Worm (Caenorhabditis elegans): ENCODE data around the gene daf-19.

Gene daf-19

DNA sequence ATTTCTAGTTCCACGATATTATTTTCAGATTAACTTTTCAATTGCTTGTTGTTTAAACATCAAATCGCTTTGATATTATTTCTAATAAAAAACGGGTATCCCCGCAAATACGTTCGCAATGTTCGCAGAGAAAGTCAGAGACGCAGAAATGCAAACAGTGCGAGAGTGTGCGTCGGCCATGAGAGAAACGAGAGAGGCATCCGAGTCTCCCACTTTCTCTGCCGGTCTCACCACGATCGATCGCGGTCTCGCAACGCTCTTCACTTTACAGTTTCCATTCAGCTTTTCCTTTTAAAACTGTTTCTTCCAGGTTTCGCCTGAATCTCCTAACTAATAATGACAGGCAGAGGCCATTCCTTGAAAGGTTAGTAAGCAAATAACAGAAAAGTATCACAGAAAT is 5.2 kb upstream of the daf-19 start, which contains the start of gene F33H1.4:
Gene F33H1.4 (plus strand): TSS at position 311 of the 400 bp plus-strand sequence.
- TF ChIP-seq R02D3.7 (tag; optimal IDR thresholded peaks at IDR 0.05), result peak; percentile 58
- TF ChIP-seq eor-1 (tag; optimal IDR thresholded peaks at IDR 0.05), result no peak
- TF ChIP-seq ceh-9 (tag; optimal IDR thresholded peaks at IDR 0.05), result no peak
- TF ChIP-seq nhr-237 (tag; optimal IDR thresholded peaks at IDR 0.05), result no peak
- TF ChIP-seq nhr-12 (tag; optimal IDR thresholded peaks at IDR 0.05), result no peak
- TF ChIP-seq nhr-11 (tag; optimal IDR thresholded peaks at IDR 0.05), result no peak
- TF ChIP-seq pha-4 (tag; optimal IDR thresholded peaks at IDR 0.05), result peak; percentile 84
- TF ChIP-seq lin-15B (tag; optimal IDR thresholded peaks at IDR 0.05), result peak; percentile 97
- TF ChIP-seq ama-1 (optimal IDR thresholded peaks at IDR 0.05), result peak; percentile 68
- TF ChIP-seq elt-1 (tag; optimal IDR thresholded peaks at IDR 0.05), result no peak
- no peak for TF ChIP-seq skn-1 (tag; optimal IDR thresholded peaks at IDR 0.05)
- TF ChIP-seq nhr-77 (tag; optimal IDR thresholded peaks at IDR 0.05), result no peak
- no peak for TF ChIP-seq fkh-10 (GFP tag; optimal IDR thresholded peaks at IDR 0.05)
- no peak for TF ChIP-seq nhr-67 (tag; optimal IDR thresholded peaks at IDR 0.05)
- TF ChIP-seq elt-2 (tag; optimal IDR thresholded peaks at IDR 0.05), result peak; percentile 29
- no peak for TF ChIP-seq sea-2 (GFP tag; optimal IDR thresholded peaks at IDR 0.05)
- TF ChIP-seq ceh-16 (tag; optimal IDR thresholded peaks at IDR 0.05), result no peak
- TF ChIP-seq ztf-11 (tag; optimal IDR thresholded peaks at IDR 0.05), result no peak
- TF ChIP-seq nhr-43 (tag; optimal IDR thresholded peaks at IDR 0.05; ENCODE audit: poor library complexity, severe bottlenecking), result peak; percentile 36
- TF ChIP-seq nhr-23 (tag; optimal IDR thresholded peaks at IDR 0.05), result peak; percentile 57
- no peak for TF ChIP-seq lsy-12 (tag; optimal IDR thresholded peaks at IDR 0.05)
- TF ChIP-seq jun-1 (tag; optimal IDR thresholded peaks at IDR 0.05), result peak; percentile 32
- TF ChIP-seq nhr-25 (tag; optimal IDR thresholded peaks at IDR 0.05), result peak; percentile 71

DNA sequence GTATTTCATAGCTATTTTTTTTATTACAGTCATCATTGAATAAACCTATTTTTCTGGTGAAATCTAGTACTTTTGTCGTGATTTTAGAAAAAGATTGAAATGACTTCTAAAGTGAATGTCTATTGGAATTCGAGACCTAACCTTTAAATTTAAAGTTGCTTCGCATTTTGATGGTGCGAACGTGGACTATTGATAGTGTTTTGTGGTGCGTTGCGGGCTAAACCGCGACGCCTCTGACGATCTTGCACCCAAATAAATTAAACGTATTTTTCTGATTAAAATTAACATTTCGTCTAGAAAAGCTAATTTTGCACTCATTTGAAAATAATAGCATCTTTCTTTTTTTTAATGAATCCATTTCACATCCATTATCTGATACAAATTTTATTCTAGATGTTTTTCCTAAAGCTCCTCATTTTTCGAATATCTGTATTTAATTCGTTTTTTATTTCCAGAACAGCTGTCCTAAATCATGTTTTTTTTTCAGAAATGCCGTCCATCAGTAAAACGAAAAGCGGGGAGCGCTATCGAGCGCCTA is 3.4 kb upstream of the daf-19 start, which contains the start of gene wbp-11:
Gene wbp-11 (plus strand): TSS at position 488 of the 538 bp plus-strand sequence.
- TF ChIP-seq lin-15B (tag; optimal IDR thresholded peaks at IDR 0.05) (peak; percentile 66), nfya-1 (tag; optimal IDR thresholded peaks at IDR 0.05; ENCODE audit: insufficient read depth) (peak; percentile 47), snpc-4 (tag; optimal IDR thresholded peaks at IDR 0.05) (no peak), ama-1 (optimal IDR thresholded peaks at IDR 0.05) (no peak), pha-4 (tag; optimal IDR thresholded peaks at IDR 0.05) (peak; percentile 69), nhr-67 (tag; optimal IDR thresholded peaks at IDR 0.05) (no peak), hmg-11 (tag; optimal IDR thresholded peaks at IDR 0.05) (peak; percentile 10)

DNA sequence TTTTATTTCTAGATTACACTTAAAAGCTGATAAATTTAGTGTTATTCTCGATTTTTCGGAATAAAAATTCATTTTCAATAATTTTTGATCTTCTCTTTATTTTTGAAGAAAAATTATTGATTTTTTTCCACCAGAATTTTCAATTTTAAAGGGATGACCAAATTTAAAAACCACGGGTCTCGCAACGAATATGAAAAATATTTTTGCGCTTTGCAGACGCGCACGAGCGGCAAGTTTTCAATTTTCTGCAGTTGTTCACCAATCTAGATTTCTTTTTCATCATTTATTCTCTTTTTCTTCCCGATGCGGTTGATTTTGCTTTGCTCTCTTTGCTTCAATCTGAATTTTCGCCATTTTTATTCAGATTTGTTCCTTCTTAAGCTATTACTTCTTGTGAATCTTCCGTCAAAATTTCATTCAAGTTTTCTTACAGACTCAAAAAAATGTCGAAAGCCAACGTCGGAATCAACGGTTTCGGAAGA is 1.7 kb upstream of the daf-19 start, which contains the start of gene gpd-4:
Gene gpd-4 (plus strand): TSS at position 432 of the 482 bp plus-strand sequence.
- TF ChIP-seq elt-1 (tag; optimal IDR thresholded peaks at IDR 0.05) (no peak), aly-2 (tag; optimal IDR thresholded peaks at IDR 0.05) (no peak), ama-1 (optimal IDR thresholded peaks at IDR 0.05) (no peak), lin-39 (tag; optimal IDR thresholded peaks at IDR 0.05) (no peak), egl-27 (tag; optimal IDR thresholded peaks at IDR 0.05) (no peak)

DNA sequence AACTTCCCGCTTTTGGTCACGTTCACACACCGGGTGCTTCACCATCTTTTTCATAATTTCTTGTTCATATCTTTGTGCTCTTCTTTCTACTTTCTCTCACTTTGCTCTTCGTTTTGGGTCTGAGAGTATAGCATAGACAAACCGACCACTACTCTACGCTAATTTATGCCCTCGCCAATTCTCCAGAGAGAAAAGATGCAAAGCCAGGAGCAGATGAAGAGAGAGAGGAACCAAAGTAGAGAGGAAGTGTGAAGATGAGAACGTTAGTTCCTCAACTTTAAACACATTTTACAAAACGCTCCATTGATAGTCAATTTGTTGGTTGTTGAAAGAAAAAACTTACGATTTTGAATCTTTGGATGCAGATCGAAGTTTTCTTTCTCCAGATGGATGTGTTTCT is 1.4 kb downstream of the daf-19 start:
- TF ChIP-seq nhr-28 (tag; optimal IDR thresholded peaks at IDR 0.05) (no peak), nfya-1 (tag; optimal IDR thresholded peaks at IDR 0.05; ENCODE audit: insufficient read depth) (no peak), fkh-10 (GFP tag; optimal IDR thresholded peaks at IDR 0.05) (no peak), eor-1 (tag; optimal IDR thresholded peaks at IDR 0.05) (no peak), elt-2 (tag; optimal IDR thresholded peaks at IDR 0.05) (no peak), zag-1 (tag; optimal IDR thresholded peaks at IDR 0.05) (no peak), lsy-12 (tag; optimal IDR thresholded peaks at IDR 0.05) (no peak), skn-1 (tag; optimal IDR thresholded peaks at IDR 0.05) (no peak), nhr-12 (tag; optimal IDR thresholded peaks at IDR 0.05) (no peak), ama-1 (optimal IDR thresholded peaks at IDR 0.05) (no peak), ceh-9 (tag; optimal IDR thresholded peaks at IDR 0.05) (no peak), mdl-1 (tag; optimal IDR thresholded peaks at IDR 0.05) (no peak), hmg-11 (tag; optimal IDR thresholded peaks at IDR 0.05) (no peak), elt-3 (tag; optimal IDR thresholded peaks at IDR 0.05) (no peak), tbx-2 (tag; optimal IDR thresholded peaks at IDR 0.05) (no peak), aly-2 (tag; optimal IDR thresholded peaks at IDR 0.05) (no peak), fkh-2 (tag; optimal IDR thresholded peaks at IDR 0.05) (no peak)
